Fruit fly (Drosophila melanogaster) whole organism, embryonic: Measurements from ENCODE around the gene Dnai2.

Source experiments
- Abd-B ChIP-seq: fragments of 200-800 bp; sonication (Bioruptor generic); optimal IDR thresholded peaks from 2 replicates; lab custom pipeline; 2018; ENCODE audit warnings: missing biosample characterization, mild to moderate bottlenecking, missing genetic modification characterization, moderate library complexity
- Atf3 ChIP-seq: fragments of 200-800 bp; sonication (Bioruptor generic); optimal IDR thresholded peaks from 3 replicates; lab custom pipeline; 2016; ENCODE audit warnings: missing biosample characterization, missing genetic modification characterization
- CG10209 ChIP-seq: fragments of 200-800 bp; sonication (Bioruptor generic); optimal IDR thresholded peaks from 3 replicates; lab custom pipeline; 2017; ENCODE audit warnings: missing biosample characterization, mild to moderate bottlenecking, missing genetic modification characterization, missing genetic modification reagents
- CG10274 ChIP-seq: fragments of 200-800 bp; sonication (Bioruptor generic); optimal IDR thresholded peaks from 3 replicates; lab custom pipeline; 2017; ENCODE audit warnings: missing biosample characterization, mild to moderate bottlenecking, missing genetic modification characterization
- CG10431 ChIP-seq: fragments of 200-800 bp; sonication (Bioruptor generic); optimal IDR thresholded peaks from 3 replicates; lab custom pipeline; 2018; ENCODE audit warnings: missing biosample characterization, mild to moderate bottlenecking, missing genetic modification characterization
- CG11093 ChIP-seq: fragments of 200-800 bp; sonication (Bioruptor generic); IDR thresholded peaks from 3 replicates; pipeline ENCODE4 v1.3.6; 2022; ENCODE audit warnings: missing biosample characterization, missing genetic modification characterization
- CG12942 ChIP-seq: fragments of 200-800 bp; sonication (Bioruptor generic); optimal IDR thresholded peaks from 3 replicates; lab custom pipeline; 2016; ENCODE audit warnings: missing biosample characterization, missing genetic modification characterization
- CG14710 ChIP-seq: fragments of 200-800 bp; sonication (Bioruptor generic); optimal IDR thresholded peaks from 3 replicates; lab custom pipeline; 2019; ENCODE audit warnings: missing biosample characterization, mild to moderate bottlenecking, missing genetic modification characterization, moderate library complexity
- CG15479 ChIP-seq: fragments of 200-800 bp; sonication (Bioruptor generic); optimal IDR thresholded peaks from 3 replicates; lab custom pipeline; 2019; ENCODE audit warnings: missing biosample characterization, mild to moderate bottlenecking, missing genetic modification characterization, moderate library complexity
- CG16813 ChIP-seq: fragments of 200-800 bp; sonication (Bioruptor generic); IDR thresholded peaks from 3 replicates; pipeline ENCODE4 v1.3.6; 2022; ENCODE audit warnings: missing biosample characterization, missing genetic modification characterization; ENCODE audit not compliant: partially characterized antibody
- CG17912 ChIP-seq: fragments of 200-800 bp; sonication (Bioruptor generic); optimal IDR thresholded peaks from 2 replicates; lab custom pipeline; 2018; ENCODE audit warnings: missing biosample characterization, mild to moderate bottlenecking, missing genetic modification characterization
- CG1832 ChIP-seq: fragments of 200-800 bp; sonication (Bioruptor generic); optimal IDR thresholded peaks from 2 replicates; lab custom pipeline; 2017; ENCODE audit warnings: missing biosample characterization, mild to moderate bottlenecking, missing genetic modification characterization, inconsistent platforms
- CG2120 ChIP-seq: fragments of 200-800 bp; sonication (Bioruptor generic); optimal IDR thresholded peaks from 3 replicates; lab custom pipeline; 2016; ENCODE audit warnings: missing biosample characterization, missing genetic modification characterization
- CG2129 ChIP-seq: fragments of 200-800 bp; sonication (Bioruptor generic); IDR thresholded peaks from 2 replicates; pipeline ENCODE4 v1.3.6; 2022; ENCODE audit warnings: missing biosample characterization, missing genetic modification characterization; ENCODE audit not compliant: partially characterized antibody
- CG2889 ChIP-seq: fragments of 200-800 bp; sonication (Bioruptor generic); IDR thresholded peaks from 3 replicates; pipeline ENCODE4 v1.3.6; 2022; ENCODE audit warnings: missing biosample characterization, missing genetic modification characterization
- CG31441 ChIP-seq: fragments of 200-800 bp; sonication (Bioruptor generic); IDR thresholded peaks from 2 replicates; pipeline ENCODE4 v1.3.6; 2022; ENCODE audit warnings: missing biosample characterization, missing genetic modification characterization
- CG34422 ChIP-seq: fragments of 200-800 bp; sonication (Bioruptor generic); IDR thresholded peaks from 3 replicates; pipeline ENCODE4 v1.3.6; 2022; ENCODE audit warnings: missing biosample characterization, missing genetic modification characterization
- CG4424 ChIP-seq: fragments of 200-800 bp; sonication (Bioruptor generic); optimal IDR thresholded peaks from 3 replicates; lab custom pipeline; 2016; ENCODE audit warnings: missing biosample characterization, missing genetic modification characterization
- CG6175 ChIP-seq: fragments of 200-800 bp; sonication (Bioruptor generic); IDR thresholded peaks from 3 replicates; pipeline ENCODE4 v1.3.6; 2022; ENCODE audit warnings: missing biosample characterization, missing genetic modification characterization
- CG6765 ChIP-seq: fragments of 200-800 bp; sonication (Bioruptor generic); optimal IDR thresholded peaks from 3 replicates; lab custom pipeline; 2017; ENCODE audit warnings: missing biosample characterization, mild to moderate bottlenecking, missing genetic modification characterization
- CG7928 ChIP-seq: fragments of 200-800 bp; sonication (Bioruptor generic); optimal IDR thresholded peaks from 2 replicates; lab custom pipeline; 2017; ENCODE audit warnings: missing biosample characterization, mild to moderate bottlenecking, missing genetic modification characterization
- CkIIα-i1 ChIP-seq: fragments of 200-800 bp; sonication (Bioruptor generic); IDR thresholded peaks from 2 replicates; pipeline ENCODE4 v1.3.6; 2022; ENCODE audit warnings: missing biosample characterization, missing genetic modification characterization
- Dfd ChIP-seq, 2 experiments: fragments of >200 bp; optimal IDR thresholded peaks; 2 replicates each; lab custom pipeline; 2017; ENCODE audit warnings: missing biosample characterization in 2 of 2, missing genetic modification characterization in 2 of 2
- Dll ChIP-seq: fragments of 200-800 bp; sonication (Bioruptor generic); IDR thresholded peaks from 4 replicates; pipeline ENCODE4 v1.3.6; 2022; ENCODE audit warnings: missing biosample characterization, missing genetic modification characterization; ENCODE audit not compliant: partially characterized antibody
- ERR ChIP-seq: fragments of 200-800 bp; sonication (Bioruptor generic); optimal IDR thresholded peaks from 2 replicates; lab custom pipeline; 2016; ENCODE audit warnings: missing biosample characterization, missing genetic modification characterization
- Fer2 ChIP-seq: fragments of 200-800 bp; sonication (Bioruptor generic); optimal IDR thresholded peaks from 2 replicates; lab custom pipeline; 2018; ENCODE audit warnings: missing biosample characterization, mild to moderate bottlenecking, missing genetic modification characterization, moderate library complexity
- Gug ChIP-seq: fragments of 200-800 bp; sonication (Bioruptor generic); IDR thresholded peaks from 4 replicates; pipeline ENCODE4 v1.3.6; 2022; ENCODE audit warnings: missing biosample characterization, missing genetic modification characterization
- H15 ChIP-seq: fragments of 200-800 bp; sonication (Bioruptor generic); IDR thresholded peaks from 3 replicates; pipeline ENCODE4 v1.3.6; 2022; ENCODE audit warnings: missing biosample characterization, missing genetic modification characterization
- Hmx ChIP-seq: fragments of 200-800 bp; sonication (Bioruptor generic); optimal IDR thresholded peaks from 2 replicates; lab custom pipeline; 2016; ENCODE audit warnings: missing biosample characterization, missing genetic modification characterization
- Jarid2 ChIP-seq: fragments of 200-800 bp; sonication (Bioruptor generic); optimal IDR thresholded peaks from 3 replicates; lab custom pipeline; 2017; ENCODE audit warnings: mild to moderate bottlenecking, missing biosample characterization, missing genetic modification reagents, missing genetic modification characterization
- Lhr ChIP-seq: fragments of 200-800 bp; sonication (Bioruptor generic); optimal IDR thresholded peaks from 3 replicates; lab custom pipeline; 2017; ENCODE audit warnings: mild to moderate bottlenecking, missing biosample characterization, missing genetic modification reagents, missing genetic modification characterization
- Mad ChIP-seq: fragments of 200-800 bp; sonication (Bioruptor generic); optimal IDR thresholded peaks from 2 replicates; lab custom pipeline; 2016; ENCODE audit warnings: missing biosample characterization, missing genetic modification characterization
- Mes4 ChIP-seq: fragments of 200-800 bp; sonication (Bioruptor generic); optimal IDR thresholded peaks from 2 replicates; lab custom pipeline; 2016; ENCODE audit warnings: missing biosample characterization, missing genetic modification characterization
- NC2β ChIP-seq: fragments of 200-800 bp; sonication (Bioruptor generic); optimal IDR thresholded peaks from 2 replicates; lab custom pipeline; 2016; ENCODE audit warnings: missing biosample characterization, missing genetic modification characterization
- Nf-YC ChIP-seq: fragments of 200-800 bp; optimal IDR thresholded peaks from 3 replicates; lab custom pipeline; 2019; ENCODE audit warnings: missing biosample characterization, mild to moderate bottlenecking, missing genetic modification characterization, moderate library complexity
- NfI ChIP-seq: fragments of 200-800 bp; sonication (Bioruptor generic); optimal IDR thresholded peaks from 3 replicates; lab custom pipeline; 2018; ENCODE audit warnings: missing biosample characterization, mild to moderate bottlenecking, missing genetic modification characterization, moderate library complexity
- Six4 ChIP-seq: fragments of 200-800 bp; sonication (Bioruptor generic); optimal IDR thresholded peaks from 2 replicates; lab custom pipeline; 2016; ENCODE audit warnings: missing biosample characterization, missing genetic modification characterization
- Taf1 ChIP-seq: fragments of 200-800 bp; sonication (Bioruptor generic); IDR thresholded peaks from 2 replicates; pipeline ENCODE4 v1.3.6; 2022; ENCODE audit warnings: missing biosample characterization, missing genetic modification characterization
- ash1 ChIP-seq: fragments of 200-800 bp; sonication (Bioruptor generic); optimal IDR thresholded peaks from 2 replicates; lab custom pipeline; 2018; ENCODE audit warnings: missing biosample characterization, mild to moderate bottlenecking, missing genetic modification characterization
- bigmax ChIP-seq: fragments of 200-800 bp; sonication (Bioruptor generic); optimal IDR thresholded peaks from 2 replicates; lab custom pipeline; 2018; ENCODE audit warnings: missing biosample characterization, mild to moderate bottlenecking, missing genetic modification characterization
- cas ChIP-seq: fragments of 200-800 bp; sonication (Bioruptor generic); IDR thresholded peaks from 2 replicates; pipeline ENCODE4 v1.3.6; 2022; ENCODE audit warnings: missing biosample characterization, missing genetic modification characterization
- ewg ChIP-seq: fragments of 200-800 bp; sonication (Bioruptor generic); optimal IDR thresholded peaks from 3 replicates; lab custom pipeline; 2017; ENCODE audit warnings: mild to moderate bottlenecking, missing biosample characterization, missing genetic modification reagents, missing genetic modification characterization
- gt ChIP-seq: fragments of 200-800 bp; sonication (Bioruptor generic); IDR thresholded peaks from 2 replicates; pipeline ENCODE4 v1.3.6; 2022; ENCODE audit warnings: missing biosample characterization, missing genetic modification characterization
- knrl ChIP-seq: fragments of 200-800 bp; sonication (Bioruptor generic); IDR thresholded peaks from 3 replicates; pipeline ENCODE4 v1.3.6; 2022; ENCODE audit warnings: missing biosample characterization, missing genetic modification characterization; ENCODE audit not compliant: partially characterized antibody
- lov ChIP-seq, 2 experiments: fragments of 200-800 bp in 1 of 2; fragments of >200 bp in 1 of 2; sonication (Bioruptor generic) in 1 of 2; IDR thresholded peaks in 1 of 2; optimal IDR thresholded peaks in 1 of 2; 2 replicates in 1 of 2; 3 replicates in 1 of 2; pipeline versions ENCODE4 v1.3.6 to Lab custom; 2017 to 2022; ENCODE audit warnings: missing biosample characterization in 1 of 2, missing genetic modification characterization in 1 of 2
- mld ChIP-seq: fragments of 200-800 bp; sonication (Bioruptor generic); IDR thresholded peaks from 3 replicates; pipeline ENCODE4 v1.3.6; 2022; ENCODE audit warnings: missing biosample characterization, missing genetic modification characterization; ENCODE audit not compliant: partially characterized antibody
- pfk ChIP-seq: fragments of 200-800 bp; sonication (Bioruptor generic); optimal IDR thresholded peaks from 2 replicates; lab custom pipeline; 2018; ENCODE audit warnings: missing biosample characterization, mild to moderate bottlenecking, missing genetic modification characterization, moderate library complexity
- pita ChIP-seq: fragments of 200-800 bp; sonication (Bioruptor generic); optimal IDR thresholded peaks from 2 replicates; lab custom pipeline; 2017; ENCODE audit warnings: missing biosample characterization, mild to moderate bottlenecking, missing genetic modification characterization
- psq ChIP-seq: fragments of 200-800 bp; sonication (Bioruptor generic); optimal IDR thresholded peaks from 2 replicates; lab custom pipeline; 2017; ENCODE audit warnings: missing biosample characterization, missing genetic modification characterization
- sr ChIP-seq: fragments of 200-800 bp; sonication (Bioruptor generic); IDR thresholded peaks from 3 replicates; pipeline ENCODE4 v1.3.6; 2022; ENCODE audit warnings: missing biosample characterization, missing genetic modification characterization

Dnai2 gene

dm6 chr3L:11680298-11680697 is 18.8 kb downstream of the Dnai2 start, which contains the start of gene CG32085 (continued):
- TF ChIP-seq CG2120 (GFP tag; lab: Kevin White, UChicago) (peak; percentile 89), CG2889 (GFP tag; lab: Robert Waterston, UW) (0 out of 3 replicates have a peak, but pooled peaks have one; percentile 59), CG6175 (GFP tag; lab: Robert Waterston, UW) (peak; percentile 66; the same call in 1 of the 3 replicates), lov (optimal IDR thresholded peaks at IDR 0.05; lab: Kevin White, UChicago) (no peak), lov (GFP tag; IDR thresholded peaks at IDR 0.05; lab: Robert Waterston, UW) (no peak), Nf-YC (peak; percentile 39), Lhr (no peak), CG10209 (GFP tag; lab: Kevin White, UChicago) (peak; percentile 20), Six4 (GFP tag; lab: Kevin White, UChicago) (peak; percentile 25), knrl (no peak), CG10274 (GFP tag; lab: Kevin White, UChicago) (peak; percentile 37), bigmax (no peak), psq (GFP tag; lab: Kevin White, UChicago) (no peak), Dll (no peak), Hmx (GFP tag; lab: Kevin White, UChicago) (no peak), CG17912 (no peak), CG34422 (peak; percentile 27; the same call in 1 of the 3 replicates), mld (GFP tag; lab: Robert Waterston, UW) (0 out of 3 replicates have a peak, but pooled peaks have one; percentile 47), CG7928 (GFP tag; lab: Kevin White, UChicago) (peak; percentile 16), pfk (no peak), Jarid2 (peak; percentile 51), CG6765 (GFP tag; lab: Kevin White, UChicago) (peak; percentile 50), pita (GFP tag; lab: Kevin White, UChicago) (no peak), CG4424 (GFP tag; lab: Kevin White, UChicago) (peak; percentile 51), CG16813 (GFP tag; lab: Robert Waterston, UW) (no peak), Mes4 (peak; percentile 3), CkIIα-i1 (GFP tag; lab: Robert Waterston, UW) (no peak), CG11093 (no peak), Dfd (GFP tag; optimal IDR thresholded peaks at IDR 0.05; lab: Kevin White, UChicago) (no peak), CG10431 (no peak), CG31441 (peak; percentile 24; the same call in 1 of the 2 replicates), gt (GFP tag; lab: Robert Waterston, UW) (no peak), ewg (GFP tag; lab: Kevin White, UChicago) (peak; percentile 99), Taf1 (peak; percentile 30; the same call in 1 of the 2 replicates), H15 (GFP tag; lab: Robert Waterston, UW) (peak; percentile 41; the same call in 1 of the 3 replicates), NC2β (peak; percentile 21), NfI (peak; percentile 45), Mad (GFP tag; lab: Kevin White, UChicago) (no peak), CG1832 (GFP tag; lab: Kevin White, UChicago) (peak; percentile 51), Abd-B (no peak), CG15479 (GFP tag; lab: Kevin White, UChicago) (no peak), ash1 (GFP tag; lab: Kevin White, UChicago) (no peak), sr (GFP tag; lab: Robert Waterston, UW) (0 out of 3 replicates have a peak, but pooled peaks have one; percentile 55), Gug (peak; percentile 90), CG2129 (GFP tag; lab: Robert Waterston, UW) (no peak), Fer2 (tag; lab: Kevin White, UChicago) (peak; percentile 4), cas (peak; percentile 70; the same call in 1 of the 2 replicates), CG12942 (GFP tag; lab: Kevin White, UChicago) (peak; percentile 15), CG14710 (tag; lab: Kevin White, UChicago) (no peak), ERR (GFP tag; lab: Kevin White, UChicago) (peak; percentile 28), Atf3 (peak; percentile 21)
